Worm (Caenorhabditis elegans) whole organism, L4/young adult: Measurements from ENCODE around the gene F02A9.1.

Experiments used
- W03F9.2 ChIP-seq: fragments of 150-350 bp; optimal IDR thresholded peaks from 2 replicates; lab custom pipeline; 2014; ENCODE audit warnings: missing biosample characterization, missing genetic modification characterization
- dao-5 ChIP-seq: sonication (generic microtip); optimal IDR thresholded peaks from 2 replicates; lab custom pipeline; 2016; ENCODE audit warnings: missing genotype, missing genetic modification characterization, moderate library complexity, missing compliant biosample characterization
- him-1 ChIP-seq: sonication (generic microtip); optimal IDR thresholded peaks from 2 replicates; lab custom pipeline; 2016; ENCODE audit warnings: missing genotype, missing genetic modification reagents, missing genetic modification characterization, missing compliant biosample characterization

ce11 chrIII:9103643-9104042 is 26.0 kb upstream of the F02A9.1 start, which contains the start of gene dos-1:
- no peak for TF ChIP-seq dao-5 (tag; lab: Kevin White, UChicago)
- TF ChIP-seq W03F9.2 (tag; lab: Kevin White, UChicago) = no peak
- no peak for TF ChIP-seq him-1 (tag; lab: Kevin White, UChicago)
